Fruit fly (Drosophila melanogaster): Measurements from ENCODE around the gene CG15894.

The CG15894 gene

dm6 chrX:6265456-6265877, 43.5 kb upstream of the CG15894 start:
- peak; percentile 86 for TF ChIP-seq CG15710 (tag; optimal IDR thresholded peaks at IDR 0.05)
- peak; percentile 89 for TF ChIP-seq CG8301 (tag; optimal IDR thresholded peaks at IDR 0.05)
- peak; percentile 96 for TF ChIP-seq Pif1A (GFP tag; optimal IDR thresholded peaks at IDR 0.05)
- TF ChIP-seq Snoo (tag; optimal IDR thresholded peaks at IDR 0.05): peak; percentile 85
- TF ChIP-seq CG10348 (GFP tag; IDR thresholded peaks at IDR 0.05): peak; percentile 82
- TF ChIP-seq D1 (tag; optimal IDR thresholded peaks at IDR 0.05): no peak
- TF ChIP-seq Ets98B (GFP tag; IDR thresholded peaks at IDR 0.05): peak; percentile 88
- TF ChIP-seq rn (GFP tag; IDR thresholded peaks at IDR 0.05): peak; percentile 75; the same call in 1 of the 2 replicates
- no peak for TF ChIP-seq EcR (GFP tag; optimal IDR thresholded peaks at IDR 0.05)
- TF ChIP-seq CG14655 (GFP tag; optimal IDR thresholded peaks at IDR 0.05): peak; percentile 93
- TF ChIP-seq CG8159 (tag; optimal IDR thresholded peaks at IDR 0.05): peak; percentile 88
- TF ChIP-seq CG4496 (GFP tag; IDR thresholded peaks at IDR 0.05): peak; percentile 92
- TF ChIP-seq fd96Ca (GFP tag; IDR thresholded peaks at IDR 0.05): peak; percentile 96
- TF ChIP-seq CG13204 (GFP tag; optimal IDR thresholded peaks at IDR 0.05): peak; percentile 52
- TF ChIP-seq gl (tag; optimal IDR thresholded peaks at IDR 0.05): peak; percentile 59
- TF ChIP-seq CG12605 (GFP tag; IDR thresholded peaks at IDR 0.05): peak; percentile 85
- peak; percentile 84 for TF ChIP-seq CG17806 (tag; optimal IDR thresholded peaks at IDR 0.05)
- TF ChIP-seq Pif1B (GFP tag; optimal IDR thresholded peaks at IDR 0.05): peak; percentile 91
- peak; percentile 95 for TF ChIP-seq CG32121 (GFP tag; IDR thresholded peaks at IDR 0.05)
- TF ChIP-seq CG34367 (tag; optimal IDR thresholded peaks at IDR 0.05): peak; percentile 84
- peak; percentile 89 for TF ChIP-seq CG9948 (tag; optimal IDR thresholded peaks at IDR 0.05)

- TF ChIP-seq CG4496 (GFP tag; IDR thresholded peaks at IDR 0.05) (peak; percentile 31; the same call in 1 of the 3 replicates), gl (tag; optimal IDR thresholded peaks at IDR 0.05) (no peak), CG12605 (GFP tag; IDR thresholded peaks at IDR 0.05) (no peak)
Observed at dm6 chrX:6266092-6266491, 42.9 kb upstream of the CG15894 start.

- TF ChIP-seq CG15710 (tag; optimal IDR thresholded peaks at IDR 0.05) (peak; percentile 43), CG34367 (tag; optimal IDR thresholded peaks at IDR 0.05) (peak; percentile 28), CG14655 (GFP tag; optimal IDR thresholded peaks at IDR 0.05) (no peak), CG32121 (GFP tag; IDR thresholded peaks at IDR 0.05) (peak; percentile 64), CG9948 (tag; optimal IDR thresholded peaks at IDR 0.05) (peak; percentile 8), CG10348 (GFP tag; IDR thresholded peaks at IDR 0.05) (no peak), CG4496 (GFP tag; IDR thresholded peaks at IDR 0.05) (peak; percentile 82), EcR (GFP tag; optimal IDR thresholded peaks at IDR 0.05) (no peak), rn (GFP tag; IDR thresholded peaks at IDR 0.05) (0 out of 2 replicates have a peak, but pooled peaks have one; percentile 31), Ets98B (GFP tag; IDR thresholded peaks at IDR 0.05) (peak; percentile 65), CG8301 (tag; optimal IDR thresholded peaks at IDR 0.05) (peak; percentile 39), gl (tag; optimal IDR thresholded peaks at IDR 0.05) (no peak), CG12605 (GFP tag; IDR thresholded peaks at IDR 0.05) (no peak), Pif1A (GFP tag; optimal IDR thresholded peaks at IDR 0.05) (no peak), D1 (tag; optimal IDR thresholded peaks at IDR 0.05) (no peak), CG8159 (tag; optimal IDR thresholded peaks at IDR 0.05) (peak; percentile 63), Snoo (tag; optimal IDR thresholded peaks at IDR 0.05) (peak; percentile 7), CG17806 (tag; optimal IDR thresholded peaks at IDR 0.05) (peak; percentile 28), fd96Ca (GFP tag; IDR thresholded peaks at IDR 0.05) (peak; percentile 74; the same call in 2 of the 3 replicates), Pif1B (GFP tag; optimal IDR thresholded peaks at IDR 0.05) (no peak), CG13204 (GFP tag; optimal IDR thresholded peaks at IDR 0.05) (no peak)
Observed at dm6 chrX:6267187-6267711, 41.8 kb upstream of the CG15894 start, which contains the start of gene schlank. Gene schlank, minus strand, starts transcription at chrX:6267228.

dm6 chrX:6267745-6268582, 41.0 kb upstream of the CG15894 start, which contains the start of gene Spt6:
Gene Spt6, plus strand, starts transcription at chrX:6267797.
- TF ChIP-seq CG15710 (tag; optimal IDR thresholded peaks at IDR 0.05) (no peak), EcR (GFP tag; optimal IDR thresholded peaks at IDR 0.05) (peak; percentile 9)

dm6 chrX:6276590-6276989, 32.4 kb upstream of the CG15894 start, which contains the start of gene CG3566:
Gene CG3566, minus strand, starts transcription at chrX:6276724.
- TF ChIP-seq EcR (GFP tag; optimal IDR thresholded peaks at IDR 0.05): no peak
- no peak for TF ChIP-seq CG17806 (tag; optimal IDR thresholded peaks at IDR 0.05)
- no peak for TF ChIP-seq CG12605 (GFP tag; IDR thresholded peaks at IDR 0.05)
- no peak for TF ChIP-seq CG34367 (tag; optimal IDR thresholded peaks at IDR 0.05)
- TF ChIP-seq CG4496 (GFP tag; IDR thresholded peaks at IDR 0.05): no peak
- TF ChIP-seq CG9948 (tag; optimal IDR thresholded peaks at IDR 0.05): no peak
- no peak; the same call in 1 of the 2 replicates for TF ChIP-seq Ets98B (GFP tag; IDR thresholded peaks at IDR 0.05)
- no peak for TF ChIP-seq Pif1A (GFP tag; optimal IDR thresholded peaks at IDR 0.05)
- no peak for TF ChIP-seq CG10348 (GFP tag; IDR thresholded peaks at IDR 0.05)
- no peak for TF ChIP-seq CG13204 (GFP tag; optimal IDR thresholded peaks at IDR 0.05)

Measured in whole organism, pupa.